Fruit fly (Drosophila melanogaster): ENCODE data around the gene CG8750.
A peak's percentile ranks its signal among the peaks of the same experiment; 100 is the strongest.

CG8750 gene

DNA sequence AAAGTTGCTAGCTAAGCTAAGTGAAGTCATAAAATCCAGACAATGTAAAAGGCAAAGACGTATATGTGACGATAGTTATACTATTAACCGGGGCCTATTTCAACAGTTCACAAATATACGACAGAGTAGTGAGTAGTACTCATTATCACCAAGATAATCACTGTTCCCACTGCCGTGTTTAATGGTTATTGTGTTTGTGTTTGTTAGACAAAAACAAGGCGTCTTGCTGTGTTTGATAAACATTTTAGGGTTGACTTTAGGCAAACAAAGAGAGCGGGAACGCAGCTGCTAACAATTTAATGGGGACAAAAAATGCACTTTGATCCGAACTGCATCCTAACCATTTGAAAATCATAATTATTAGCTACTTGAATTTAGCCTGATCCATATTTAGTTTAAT lies 22.7 kb upstream of the CG8750 start (continued):
- TF ChIP-seq Dbx (GFP tag; IDR thresholded peaks at IDR 0.05) (no peak), crp (GFP tag; optimal IDR thresholded peaks at IDR 0.05) (no peak), stc (GFP tag; IDR thresholded peaks at IDR 0.05) (peak; percentile 20; the same call in 1 of the 2 replicates), eyg (GFP tag; optimal IDR thresholded peaks at IDR 0.05) (peak; percentile 55), shn (GFP tag; optimal IDR thresholded peaks at IDR 0.05) (peak; percentile 27), pros (GFP tag; optimal IDR thresholded peaks at IDR 0.05) (no peak), schlank (tag; optimal IDR thresholded peaks at IDR 0.05) (peak; percentile 4), ems (GFP tag; optimal IDR thresholded peaks at IDR 0.05) (peak; percentile 31), CG11093 (GFP tag; IDR thresholded peaks at IDR 0.05) (no peak), Bdp1 (GFP tag; optimal IDR thresholded peaks at IDR 0.05) (peak; percentile 63), Pdp1 (GFP tag; optimal IDR thresholded peaks at IDR 0.05) (peak; percentile 19 to 62), slbo (GFP tag; IDR thresholded peaks at IDR 0.05) (no peak), insv (GFP tag; optimal IDR thresholded peaks at IDR 0.05) (no peak), CG17568 (GFP tag; optimal IDR thresholded peaks at IDR 0.05) (peak; percentile 75), chm (GFP tag; IDR thresholded peaks at IDR 0.05) (no peak; the same call in 1 of the 2 replicates), CG9609 (GFP tag; optimal IDR thresholded peaks at IDR 0.05) (peak; percentile 5), CG10366 (GFP tag; IDR thresholded peaks at IDR 0.05) (no peak), Tbp (GFP tag; optimal IDR thresholded peaks at IDR 0.05) (no peak), klu (GFP tag; IDR thresholded peaks at IDR 0.05) (no peak), Dek (tag; optimal IDR thresholded peaks at IDR 0.05) (peak; percentile 7), CG32532 (GFP tag; IDR thresholded peaks at IDR 0.05) (no peak), ind (GFP tag; optimal IDR thresholded peaks at IDR 0.05) (no peak), Blimp-1 (GFP tag; optimal IDR thresholded peaks at IDR 0.05) (peak; percentile 82), CG17612 (GFP tag; IDR thresholded peaks at IDR 0.05) (no peak), dati (GFP tag; IDR thresholded peaks at IDR 0.05) (no peak), CG4404 (GFP tag; IDR thresholded peaks at IDR 0.05) (no peak), Hsf (GFP tag; optimal IDR thresholded peaks at IDR 0.05) (peak; percentile 31), CG6791 (GFP tag; IDR thresholded peaks at IDR 0.05; ENCODE audit: partially characterized antibody) (no peak), rib (GFP tag; IDR thresholded peaks at IDR 0.05) (no peak), CG10147 (GFP tag; optimal IDR thresholded peaks at IDR 0.05) (no peak), seq (GFP tag; IDR thresholded peaks at IDR 0.05) (no peak), CG6854 (GFP tag; optimal IDR thresholded peaks at IDR 0.05) (peak; percentile 18), ap (GFP tag; IDR thresholded peaks at IDR 0.05) (no peak), CG16815 (GFP tag; optimal IDR thresholded peaks at IDR 0.05) (no peak), jumu (GFP tag; optimal IDR thresholded peaks at IDR 0.05) (no peak), cas (GFP tag; IDR thresholded peaks at IDR 0.05) (no peak), sim (GFP tag; IDR thresholded peaks at IDR 0.05) (no peak), salm (tag; optimal IDR thresholded peaks at IDR 0.05) (peak; percentile 78), Deaf1 (tag; optimal IDR thresholded peaks at IDR 0.05) (peak; percentile 2), CkIIα-i1 (GFP tag; IDR thresholded peaks at IDR 0.05) (no peak), Ada2b (GFP tag; IDR thresholded peaks at IDR 0.05) (no peak), Kr (GFP tag; optimal IDR thresholded peaks at IDR 0.05) (peak; percentile 95), CG10274 (GFP tag; optimal IDR thresholded peaks at IDR 0.05) (peak; percentile 34), CG2202 (tag; optimal IDR thresholded peaks at IDR 0.05) (peak; percentile 93), ash1 (GFP tag; optimal IDR thresholded peaks at IDR 0.05) (no peak), Hr51 (GFP tag; optimal IDR thresholded peaks at IDR 0.05) (peak in 1 of 2 experiments; percentile 45), CG17361 (GFP tag; IDR thresholded peaks at IDR 0.05) (peak; percentile 66), CG9215 (GFP tag; IDR thresholded peaks at IDR 0.05) (no peak), CG1603 (tag; optimal IDR thresholded peaks at IDR 0.05) (peak; percentile 93), unc-4 (GFP tag; IDR thresholded peaks at IDR 0.05; ENCODE audit: partially characterized antibody) (no peak), usp (GFP tag; optimal IDR thresholded peaks at IDR 0.05) (no peak), Sin3A (optimal IDR thresholded peaks at IDR 0.05) (no peak), sqz (GFP tag; optimal IDR thresholded peaks at IDR 0.05) (peak; percentile 77)

All from whole organism, embryonic.